Fruit fly (Drosophila melanogaster) S2 (cell line): Measurements from ENCODE around the gene mbt.

ENCODE experiments used
- CG8478 ChIP-seq: fragments of >200 bp; optimal IDR thresholded peaks from 2 replicates; lab custom pipeline; 2018
- CTCF ChIP-seq, 2 experiments: fragments of >200 bp; optimal IDR thresholded peaks; 2 replicates each; lab custom pipeline; 2018

DNA sequence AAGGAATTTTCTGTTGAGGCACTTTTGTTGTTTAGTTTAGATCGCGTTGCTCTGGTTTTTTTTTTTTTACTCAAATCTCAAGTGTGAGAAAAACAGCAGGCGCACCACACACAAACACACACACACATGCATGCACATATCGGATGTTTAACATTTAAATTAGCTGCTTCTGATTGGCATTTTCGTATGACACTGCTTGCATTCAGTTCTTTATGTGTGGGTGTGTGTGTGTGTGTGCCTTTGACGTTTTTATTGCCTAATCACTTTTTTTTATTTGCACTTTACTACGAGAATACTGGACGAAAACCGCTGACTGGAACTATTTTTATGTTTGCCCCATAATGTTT, 37.9 kb downstream of the mbt start:
- no peak for TF ChIP-seq CTCF (optimal IDR thresholded peaks at IDR 0.05; lab: Kevin White, UChicago)
- TF ChIP-seq CG8478 (lab: Kevin White, UChicago): no peak
